Worm (Caenorhabditis elegans) whole organism, L1 larva: ENCODE measurements around the gene twk-31.

Experiments used
- C04F5.9 ChIP-seq: sonication (generic microtip); optimal IDR thresholded peaks from 2 replicates; lab custom pipeline; 2016; ENCODE audit warnings: missing genetic modification characterization, missing compliant biosample characterization
- C16A3.4 ChIP-seq: fragments of 150-350 bp; optimal IDR thresholded peaks from 2 replicates; lab custom pipeline; 2014; ENCODE audit warnings: missing biosample characterization, missing genetic modification characterization
- C34B4.2 ChIP-seq: sonication (generic microtip); optimal IDR thresholded peaks from 2 replicates; lab custom pipeline; 2017; ENCODE audit warnings: mild to moderate bottlenecking, missing genetic modification characterization, missing compliant biosample characterization
- Y116A8C.19 ChIP-seq: sonication (generic microtip); optimal IDR thresholded peaks from 2 replicates; lab custom pipeline; 2016; ENCODE audit warnings: missing compliant biosample characterization, missing genetic modification characterization, borderline replicate concordance
- alr-1 ChIP-seq: fragments of 200-800 bp; sonication (Bioruptor generic); optimal IDR thresholded peaks from 2 replicates; lab custom pipeline; 2018; ENCODE audit warnings: borderline replicate concordance, mild to moderate bottlenecking, missing genetic modification characterization, missing compliant biosample characterization
- aly-2 ChIP-seq: fragments of 150-350 bp; optimal IDR thresholded peaks from 2 replicates; lab custom pipeline; 2014; ENCODE audit warnings: missing biosample characterization, missing genetic modification characterization
- ama-1 ChIP-seq: fragments of 150-350 bp; optimal IDR thresholded peaks from 2 replicates; lab custom pipeline; 2014
- ceh-63 ChIP-seq: fragments of 200-800 bp; sonication (Bioruptor generic); optimal IDR thresholded peaks from 2 replicates; lab custom pipeline; 2018; ENCODE audit warnings: mild to moderate bottlenecking, missing genetic modification characterization, missing compliant biosample characterization
- ceh-8 ChIP-seq: fragments of 200-800 bp; sonication (Bioruptor generic); optimal IDR thresholded peaks from 2 replicates; lab custom pipeline; 2018; ENCODE audit warnings: mild to moderate bottlenecking, missing genetic modification characterization, moderate library complexity, missing compliant biosample characterization
- ceh-82 ChIP-seq, 3 experiments: fragments of 150-350 bp in 1 of 3; sonication (generic microtip) in 2 of 3; optimal IDR thresholded peaks; 2 replicates each; lab custom pipeline; 2014 to 2017; ENCODE audit warnings: missing biosample characterization in 3 of 3, missing genetic modification characterization in 3 of 3
- ceh-90 ChIP-seq: sonication (generic microtip); optimal IDR thresholded peaks from 2 replicates; lab custom pipeline; 2016; ENCODE audit warnings: missing genetic modification characterization, missing compliant biosample characterization
- dpl-1 ChIP-seq, 3 experiments: fragments of 150-350 bp in 2 of 3; sonication (generic microtip) in 1 of 3; optimal IDR thresholded peaks; 2 replicates each; lab custom pipeline; 2014 to 2017; ENCODE audit warnings: missing biosample characterization in 3 of 3, missing genetic modification characterization in 3 of 3, missing genetic modification reagents in 3 of 3
- efl-1 ChIP-seq, 4 experiments: fragments of 150-350 bp; optimal IDR thresholded peaks in 3 of 4; peaks in 1 of 4; 1 replicate in 1 of 4; 2 replicates in 3 of 4; lab custom pipeline; 2014; ENCODE audit warnings: missing biosample characterization in 2 of 4, missing genetic modification characterization in 2 of 4, missing genetic modification reagents in 2 of 4
- elt-2 ChIP-seq: sonication (generic microtip); optimal IDR thresholded peaks from 2 replicates; lab custom pipeline; 2016; ENCODE audit warnings: missing genetic modification characterization, mild to moderate bottlenecking, inconsistent platforms, missing compliant biosample characterization, missing genetic modification reagents
- ets-5 ChIP-seq: fragments of 200-800 bp; sonication (Bioruptor generic); IDR thresholded peaks from 2 replicates; pipeline ENCODE4 v1.3.6; 2022; ENCODE audit warnings: missing genetic modification characterization, missing compliant biosample characterization
- fkh-4 ChIP-seq: sonication (generic microtip); optimal IDR thresholded peaks from 2 replicates; lab custom pipeline; 2016; ENCODE audit warnings: missing compliant biosample characterization, missing genetic modification characterization, borderline replicate concordance
- fkh-8 ChIP-seq: sonication (generic microtip); optimal IDR thresholded peaks from 2 replicates; lab custom pipeline; 2016; ENCODE audit warnings: mild to moderate bottlenecking, missing genetic modification characterization, missing compliant biosample characterization
- grh-1 ChIP-seq: fragments of 200-800 bp; sonication (Bioruptor generic); IDR thresholded peaks from 2 replicates; pipeline ENCODE4 v1.3.6; 2022; ENCODE audit warnings: missing genetic modification reagents, missing genetic modification characterization, missing compliant biosample characterization
- irx-1 ChIP-seq: sonication (generic microtip); optimal IDR thresholded peaks from 2 replicates; lab custom pipeline; 2016; ENCODE audit warnings: missing genetic modification characterization, missing compliant biosample characterization
- isw-1 ChIP-seq: fragments of 200-800 bp; sonication (Bioruptor generic); IDR thresholded peaks from 2 replicates; pipeline ENCODE4 v1.3.6; 2022; ENCODE audit warnings: missing genetic modification characterization, missing compliant biosample characterization
- jun-1 ChIP-seq: fragments of 150-350 bp; optimal IDR thresholded peaks from 2 replicates; lab custom pipeline; 2014; ENCODE audit warnings: missing biosample characterization, missing genetic modification reagents, missing genetic modification characterization
- lin-13 ChIP-seq: fragments of 150-350 bp; optimal IDR thresholded peaks from 2 replicates; lab custom pipeline; 2014; ENCODE audit warnings: missing biosample characterization, missing genetic modification reagents, missing genetic modification characterization
- lin-14 ChIP-seq: fragments of 200-800 bp; sonication (Bioruptor generic); optimal IDR thresholded peaks from 2 replicates; lab custom pipeline; 2018; ENCODE audit warnings: mild to moderate bottlenecking, missing genetic modification characterization, moderate library complexity, missing compliant biosample characterization
- lin-35 ChIP-seq, 2 experiments: fragments of 150-350 bp; optimal IDR thresholded peaks; 2 replicates each; lab custom pipeline; 2014; ENCODE audit warnings: missing biosample characterization in 2 of 2, missing genetic modification characterization in 2 of 2, missing genetic modification reagents in 2 of 2
- mep-1 ChIP-seq: fragments of 150-350 bp; optimal IDR thresholded peaks from 2 replicates; lab custom pipeline; 2014; ENCODE audit warnings: missing biosample characterization, missing genetic modification characterization
- nhr-11 ChIP-seq: fragments of 150-350 bp; optimal IDR thresholded peaks from 2 replicates; lab custom pipeline; 2014; ENCODE audit warnings: missing biosample characterization, missing genetic modification characterization
- nhr-12 ChIP-seq: sonication (generic microtip); optimal IDR thresholded peaks from 2 replicates; lab custom pipeline; 2017; ENCODE audit warnings: missing biosample characterization, missing genetic modification characterization
- nhr-19 ChIP-seq: fragments of 200-800 bp; sonication (Bioruptor generic); conservative IDR thresholded peaks from 2 replicates; pipeline ENCODE4 v1.3.6; 2022; ENCODE audit warnings: missing genetic modification characterization, missing compliant biosample characterization
- nhr-237 ChIP-seq: fragments of 150-350 bp; optimal IDR thresholded peaks from 2 replicates; lab custom pipeline; 2014; ENCODE audit warnings: missing biosample characterization, missing genetic modification characterization
- nhr-47 ChIP-seq: sonication (generic microtip); optimal IDR thresholded peaks from 2 replicates; lab custom pipeline; 2016; ENCODE audit warnings: mild to moderate bottlenecking, missing genetic modification characterization, moderate library complexity, missing compliant biosample characterization
- nhr-71 ChIP-seq: sonication (generic microtip); optimal IDR thresholded peaks from 2 replicates; lab custom pipeline; 2016; ENCODE audit warnings: mild to moderate bottlenecking, missing genetic modification characterization, moderate library complexity, missing compliant biosample characterization
- nhr-90 ChIP-seq: sonication (generic microtip); optimal IDR thresholded peaks from 2 replicates; lab custom pipeline; 2016; ENCODE audit warnings: mild to moderate bottlenecking, missing genetic modification characterization, missing compliant biosample characterization; ENCODE audit not compliant: poor library complexity
- pag-3 ChIP-seq: sonication (generic microtip); optimal IDR thresholded peaks from 2 replicates; lab custom pipeline; 2017; ENCODE audit warnings: missing genetic modification characterization, mild to moderate bottlenecking, missing compliant biosample characterization, antibody characterized with exemption, borderline replicate concordance; ENCODE audit not compliant: insufficient read depth
- rnt-1 ChIP-seq: sonication (generic microtip); optimal IDR thresholded peaks from 2 replicates; lab custom pipeline; 2016; ENCODE audit warnings: mild to moderate bottlenecking, missing genetic modification characterization, moderate library complexity, missing compliant biosample characterization
- snpc-4 ChIP-seq: fragments of 150-350 bp; optimal IDR thresholded peaks from 2 replicates; lab custom pipeline; 2014; ENCODE audit warnings: missing biosample characterization, missing genetic modification characterization
- snu-23 ChIP-seq: sonication (generic microtip); optimal IDR thresholded peaks from 2 replicates; lab custom pipeline; 2016; ENCODE audit warnings: missing genetic modification characterization, missing compliant biosample characterization
- sup-37 ChIP-seq: fragments of 200-800 bp; sonication (Bioruptor generic); optimal IDR thresholded peaks from 2 replicates; lab custom pipeline; 2018; ENCODE audit warnings: mild to moderate bottlenecking, missing genetic modification characterization, missing compliant biosample characterization
- tbx-2 ChIP-seq: sonication (generic microtip); optimal IDR thresholded peaks from 2 replicates; lab custom pipeline; 2016; ENCODE audit warnings: missing genetic modification characterization, missing compliant biosample characterization
- tlp-1 ChIP-seq: fragments of 150-350 bp; optimal IDR thresholded peaks from 2 replicates; lab custom pipeline; 2014; ENCODE audit warnings: missing biosample characterization, missing genetic modification characterization
- unc-86 ChIP-seq: sonication (generic microtip); optimal IDR thresholded peaks from 2 replicates; lab custom pipeline; 2016; ENCODE audit warnings: missing genetic modification characterization, missing compliant biosample characterization
- unc-98 ChIP-seq: fragments of 200-800 bp; sonication (Bioruptor generic); IDR thresholded peaks from 2 replicates; pipeline ENCODE4 v1.3.6; 2022; ENCODE audit warnings: missing genetic modification characterization, missing compliant biosample characterization
- vab-15 ChIP-seq: sonication (generic microtip); optimal IDR thresholded peaks from 2 replicates; lab custom pipeline; 2017; ENCODE audit warnings: missing genotype, mild to moderate bottlenecking, missing genetic modification characterization, missing compliant biosample characterization
- zip-4 ChIP-seq: fragments of 200-800 bp; sonication (Bioruptor generic); optimal IDR thresholded peaks from 2 replicates; lab custom pipeline; 2018; ENCODE audit warnings: mild to moderate bottlenecking, missing genetic modification characterization, moderate library complexity, missing compliant biosample characterization
- ztf-11 ChIP-seq, 2 experiments: sonication (generic microtip); optimal IDR thresholded peaks; 2 replicates each; lab custom pipeline; 2016 to 2017; ENCODE audit warnings: missing genetic modification characterization in 2 of 2, missing biosample characterization in 1 of 2, missing compliant biosample characterization in 1 of 2
- ztf-4 ChIP-seq: fragments of 150-350 bp; optimal IDR thresholded peaks from 2 replicates; lab custom pipeline; 2014; ENCODE audit warnings: missing biosample characterization, missing genetic modification characterization

twk-31 gene

ce11 chrIII:11442556-11442955 lies 32.1 kb downstream of the twk-31 start, which contains the start of gene sbp-1 (continued):
- peak; percentile 49 for TF ChIP-seq elt-2 (tag; lab: Kevin White, UChicago)
- TF ChIP-seq tbx-2 (tag; lab: Kevin White, UChicago), result no peak
- TF ChIP-seq mep-1, result no peak
- no peak for TF ChIP-seq irx-1 (tag; lab: Kevin White, UChicago)
- TF ChIP-seq sup-37 (GFP tag; lab: Kevin White, UChicago), result no peak
- TF ChIP-seq C16A3.4 (tag; lab: Kevin White, UChicago), result no peak

- TF ChIP-seq lin-13 (GFP tag; lab: Kevin White, UChicago) (no peak), elt-2 (tag; lab: Kevin White, UChicago) (peak; percentile 0)
These were observed 33.0 kb downstream of the twk-31 start for ce11 chrIII:11443408-11443994.

ce11 chrIII:11444796-11445386 lies 34.4 kb downstream of the twk-31 start:
- no peak for TF ChIP-seq rnt-1 (tag; lab: Kevin White, UChicago)
- TF ChIP-seq lin-14 (GFP tag; lab: Kevin White, UChicago), result peak; percentile 66
- peak; percentile 72 for TF ChIP-seq mep-1
- TF ChIP-seq tlp-1 (tag; lab: Kevin White, UChicago), result no peak
- TF ChIP-seq alr-1 (tag; lab: Kevin White, UChicago), result no peak
- peak in 1 of 3 experiments; percentile 8 for TF ChIP-seq dpl-1 (GFP tag; optimal IDR thresholded peaks at IDR 0.05; lab: Kevin White, UChicago)
- no peak for TF ChIP-seq unc-98 (GFP tag; lab: Robert Waterston, UW)
- TF ChIP-seq nhr-47 (tag; lab: Kevin White, UChicago), result peak; percentile 22
- TF ChIP-seq fkh-4 (tag; lab: Kevin White, UChicago), result no peak
- no peak for TF ChIP-seq Y116A8C.19
- no peak for TF ChIP-seq nhr-237 (tag; lab: Kevin White, UChicago)
- peak; percentile 81 for TF ChIP-seq nhr-71 (tag; lab: Kevin White, UChicago)
- TF ChIP-seq ama-1 (lab: Kevin White, UChicago), result no peak
- peak; percentile 65 for TF ChIP-seq elt-2 (tag; lab: Kevin White, UChicago)
- no peak for TF ChIP-seq unc-86
- TF ChIP-seq C34B4.2 (tag; lab: Kevin White, UChicago), result no peak
- TF ChIP-seq ztf-4 (tag; lab: Kevin White, UChicago), result no peak
- no peak for TF ChIP-seq C16A3.4 (tag; lab: Kevin White, UChicago)
- no peak for TF ChIP-seq ets-5 (GFP tag; lab: Robert Waterston, UW)
- TF ChIP-seq fkh-8 (tag; lab: Kevin White, UChicago), result no peak
- no peak for TF ChIP-seq nhr-12
- no peak for TF ChIP-seq pag-3 (tag; lab: Kevin White, UChicago)
- TF ChIP-seq sup-37 (GFP tag; lab: Kevin White, UChicago), result no peak
- TF ChIP-seq ceh-63 (GFP tag; lab: Kevin White, UChicago), result no peak
- no peak for TF ChIP-seq zip-4 (GFP tag; lab: Kevin White, UChicago)
- TF ChIP-seq ztf-11 (tag; optimal IDR thresholded peaks at IDR 0.05; lab: Kevin White, UChicago), result no peak
- TF ChIP-seq lin-35 (GFP tag; optimal IDR thresholded peaks at IDR 0.05; lab: Kevin White, UChicago), result peak in 1 of 2 experiments; percentile 58
- TF ChIP-seq jun-1 (tag; lab: Kevin White, UChicago), result peak; percentile 5
- no peak for TF ChIP-seq ceh-82 (tag; optimal IDR thresholded peaks at IDR 0.05; lab: Kevin White, UChicago)
- peak; percentile 56 for TF ChIP-seq nhr-90 (tag; lab: Kevin White, UChicago)
- peak; percentile 32; the same call in 1 of the 2 replicates for TF ChIP-seq nhr-19 (GFP tag; lab: Robert Waterston, UW)
- no peak for TF ChIP-seq isw-1 (GFP tag; lab: Robert Waterston, UW)
- TF ChIP-seq ceh-8 (GFP tag; lab: Kevin White, UChicago), result no peak
- no peak for TF ChIP-seq C04F5.9
- no peak for TF ChIP-seq ceh-90
- peak; percentile 42 for TF ChIP-seq irx-1 (tag; lab: Kevin White, UChicago)
- TF ChIP-seq nhr-11 (tag; lab: Kevin White, UChicago), result peak; percentile 20
- no peak for TF ChIP-seq vab-15 (tag; lab: Kevin White, UChicago)
- TF ChIP-seq aly-2 (tag; lab: Kevin White, UChicago), result no peak
- TF ChIP-seq snu-23, result peak; percentile 61
- TF ChIP-seq efl-1 (optimal IDR thresholded peaks at IDR 0.05; lab: Kevin White, UChicago), result peak in 1 of 2 experiments; percentile 16
- peak; percentile 16 to 88 for TF ChIP-seq efl-1 (GFP tag; optimal IDR thresholded peaks at IDR 0.05 in 1 of 2; lab: Kevin White, UChicago)
- no peak for TF ChIP-seq snpc-4 (tag; lab: Kevin White, UChicago)
- no peak for TF ChIP-seq grh-1
